Fruit fly (Drosophila melanogaster) whole organism, prepupa: ENCODE data around the gene Act87E.

ENCODE experiments used
- Blimp-1 ChIP-seq: fragments of 200-800 bp; sonication (Bioruptor generic); optimal IDR thresholded peaks from 3 replicates; lab custom pipeline; 2017; ENCODE audit warnings: missing biosample characterization, missing genetic modification characterization, mild to moderate bottlenecking, moderate library complexity, missing genetic modification reagents
- CG10631 ChIP-seq: fragments of 200-800 bp; sonication (Bioruptor generic); optimal IDR thresholded peaks from 2 replicates; lab custom pipeline; 2016; ENCODE audit warnings: missing biosample characterization, missing genetic modification characterization
- CG11762 ChIP-seq: fragments of 200-800 bp; sonication (Bioruptor generic); optimal IDR thresholded peaks from 3 replicates; lab custom pipeline; 2016; ENCODE audit warnings: missing biosample characterization, missing genetic modification characterization; ENCODE audit not compliant: insufficient read depth
- CG11902 ChIP-seq: fragments of 200-800 bp; sonication (Bioruptor generic); optimal IDR thresholded peaks from 3 replicates; lab custom pipeline; 2016; ENCODE audit warnings: missing biosample characterization, missing genetic modification characterization
- CG1621 ChIP-seq: fragments of 200-800 bp; sonication (Bioruptor generic); optimal IDR thresholded peaks from 3 replicates; lab custom pipeline; 2018; ENCODE audit warnings: missing biosample characterization, mild to moderate bottlenecking, missing genetic modification characterization
- CG16779 ChIP-seq: fragments of 200-800 bp; sonication (Bioruptor generic); optimal IDR thresholded peaks from 3 replicates; lab custom pipeline; 2017; ENCODE audit warnings: missing biosample characterization, mild to moderate bottlenecking, missing genetic modification characterization
- CG3032 ChIP-seq: fragments of 200-800 bp; optimal IDR thresholded peaks from 2 replicates; lab custom pipeline; 2019; ENCODE audit warnings: missing biosample characterization, mild to moderate bottlenecking, missing genetic modification characterization, moderate library complexity
- CG31627 ChIP-seq: fragments of 200-800 bp; sonication (Bioruptor generic); optimal IDR thresholded peaks from 3 replicates; lab custom pipeline; 2016; ENCODE audit warnings: missing biosample characterization, missing genetic modification characterization
- CG32006 ChIP-seq: fragments of 200-800 bp; sonication (Bioruptor generic); optimal IDR thresholded peaks from 3 replicates; lab custom pipeline; 2017; ENCODE audit warnings: missing biosample characterization, mild to moderate bottlenecking, missing genetic modification characterization
- CG34406 ChIP-seq: fragments of 200-800 bp; sonication (Bioruptor generic); optimal IDR thresholded peaks from 3 replicates; lab custom pipeline; 2016; ENCODE audit warnings: missing biosample characterization, missing genetic modification characterization
- CG3919 ChIP-seq: fragments of 200-800 bp; sonication (Bioruptor generic); optimal IDR thresholded peaks from 3 replicates; lab custom pipeline; 2016; ENCODE audit warnings: missing biosample characterization, missing genetic modification characterization
- CG4318 ChIP-seq: fragments of 200-800 bp; sonication (Bioruptor generic); optimal IDR thresholded peaks from 3 replicates; lab custom pipeline; 2017; ENCODE audit warnings: missing biosample characterization, mild to moderate bottlenecking, missing genetic modification characterization
- CG6808 ChIP-seq: fragments of 200-800 bp; sonication (Bioruptor generic); optimal IDR thresholded peaks from 3 replicates; lab custom pipeline; 2017; ENCODE audit warnings: missing biosample characterization, missing genetic modification characterization, mild to moderate bottlenecking, moderate library complexity, missing genetic modification reagents
- CG8119 ChIP-seq: fragments of 200-800 bp; sonication (Bioruptor generic); IDR thresholded peaks from 3 replicates; pipeline ENCODE4 v1.3.6; 2022; ENCODE audit warnings: missing biosample characterization, missing genetic modification characterization
- CG8632 ChIP-seq: fragments of 200-800 bp; sonication (Bioruptor generic); optimal IDR thresholded peaks from 3 replicates; lab custom pipeline; 2016; ENCODE audit warnings: missing biosample characterization, missing genetic modification characterization
- CG9139 ChIP-seq: fragments of 200-800 bp; sonication (Bioruptor generic); optimal IDR thresholded peaks from 3 replicates; lab custom pipeline; 2017; ENCODE audit warnings: missing biosample characterization, mild to moderate bottlenecking, missing genetic modification characterization
- Eip75B ChIP-seq: fragments of 200-800 bp; sonication (Bioruptor generic); optimal IDR thresholded peaks from 3 replicates; lab custom pipeline; 2016; ENCODE audit warnings: missing biosample characterization, missing genetic modification characterization
- Eip78C ChIP-seq: fragments of 200-800 bp; sonication (Bioruptor generic); peaks from one replicate; lab custom pipeline; 2016; ENCODE audit warnings: missing biosample characterization, missing genetic modification characterization
- Eip93F ChIP-seq: fragments of 200-800 bp; sonication (Bioruptor generic); optimal IDR thresholded peaks from 2 replicates; lab custom pipeline; 2016; ENCODE audit warnings: missing biosample characterization, mild to moderate bottlenecking, missing genetic modification characterization
- Ets21C ChIP-seq: fragments of 200-800 bp; sonication (Bioruptor generic); optimal IDR thresholded peaks from 3 replicates; lab custom pipeline; 2016; ENCODE audit warnings: missing biosample characterization, missing genetic modification characterization
- Ets96B ChIP-seq: fragments of 200-800 bp; optimal IDR thresholded peaks from 2 replicates; lab custom pipeline; 2019; ENCODE audit warnings: missing biosample characterization, mild to moderate bottlenecking, missing genetic modification characterization, moderate library complexity
- Gug ChIP-seq: fragments of 200-800 bp; sonication (Bioruptor generic); IDR thresholded peaks from 2 replicates; pipeline ENCODE4 v1.3.6; 2022; ENCODE audit warnings: missing biosample characterization, missing genetic modification characterization
- Hr38 ChIP-seq: sonication (Bioruptor generic); optimal IDR thresholded peaks from 2 replicates; lab custom pipeline; 2016; ENCODE audit warnings: missing biosample characterization, missing genetic modification characterization
- Hr39 ChIP-seq: fragments of 200-800 bp; sonication (Bioruptor generic); optimal IDR thresholded peaks from 2 replicates; lab custom pipeline; 2016; ENCODE audit warnings: missing biosample characterization, missing genetic modification characterization
- Hr4 ChIP-seq: fragments of 200-800 bp; sonication (Bioruptor generic); optimal IDR thresholded peaks from 3 replicates; lab custom pipeline; 2016; ENCODE audit warnings: missing biosample characterization, missing genetic modification characterization
- Lpt ChIP-seq: fragments of 200-800 bp; sonication (Bioruptor generic); optimal IDR thresholded peaks from 3 replicates; lab custom pipeline; 2016; ENCODE audit warnings: missing biosample characterization, missing genetic modification characterization
- Met ChIP-seq: fragments of 200-800 bp; sonication (Bioruptor generic); optimal IDR thresholded peaks from 3 replicates; lab custom pipeline; 2016; ENCODE audit warnings: missing biosample characterization, missing genetic modification characterization
- OdsH ChIP-seq: fragments of 200-800 bp; sonication (Bioruptor generic); optimal IDR thresholded peaks from 3 replicates; lab custom pipeline; 2016; ENCODE audit warnings: missing biosample characterization, missing genetic modification characterization
- Sox14 ChIP-seq: fragments of 200-800 bp; sonication (Bioruptor generic); optimal IDR thresholded peaks from 3 replicates; lab custom pipeline; 2016; ENCODE audit warnings: missing biosample characterization, missing genetic modification characterization
- cyc ChIP-seq: fragments of 200-800 bp; sonication (Bioruptor generic); optimal IDR thresholded peaks from 3 replicates; lab custom pipeline; 2016; ENCODE audit warnings: missing biosample characterization, missing genetic modification characterization
- dac ChIP-seq: fragments of 200-800 bp; sonication (Bioruptor generic); optimal IDR thresholded peaks from 2 replicates; lab custom pipeline; 2017; ENCODE audit warnings: missing biosample characterization, mild to moderate bottlenecking, missing genetic modification characterization
- dsx ChIP-seq: fragments of 200-800 bp; optimal IDR thresholded peaks from 3 replicates; lab custom pipeline; 2019; ENCODE audit warnings: missing biosample characterization, mild to moderate bottlenecking, missing genetic modification characterization, moderate library complexity; ENCODE audit not compliant: poor library complexity, severe bottlenecking
- eg ChIP-seq: fragments of 200-800 bp; sonication (Bioruptor generic); IDR thresholded peaks from 3 replicates; pipeline ENCODE4 v1.3.6; 2022; ENCODE audit warnings: missing biosample characterization, missing genetic modification characterization
- fd59A ChIP-seq: fragments of 200-800 bp; sonication (Bioruptor generic); optimal IDR thresholded peaks from 2 replicates; lab custom pipeline; 2017; ENCODE audit warnings: missing biosample characterization, mild to moderate bottlenecking, missing genetic modification characterization, missing genetic modification reagents
- fd85E ChIP-seq: fragments of 200-800 bp; sonication (Bioruptor generic); optimal IDR thresholded peaks from 3 replicates; lab custom pipeline; 2016; ENCODE audit warnings: missing biosample characterization, missing genetic modification characterization
- fkh ChIP-seq: fragments of 200-800 bp; sonication (Bioruptor generic); optimal IDR thresholded peaks from 3 replicates; lab custom pipeline; 2017; ENCODE audit warnings: missing biosample characterization, mild to moderate bottlenecking, missing genetic modification characterization, moderate library complexity
- net ChIP-seq: fragments of 200-800 bp; sonication (Bioruptor generic); optimal IDR thresholded peaks from 3 replicates; lab custom pipeline; 2016; ENCODE audit warnings: missing biosample characterization, missing genetic modification characterization
- pdm3 ChIP-seq: fragments of 200-800 bp; sonication (Bioruptor generic); optimal IDR thresholded peaks from 3 replicates; lab custom pipeline; 2016; ENCODE audit warnings: missing biosample characterization, missing genetic modification characterization
- salr ChIP-seq, 2 experiments: fragments of 200-800 bp; sonication (Bioruptor generic); optimal IDR thresholded peaks; 3 replicates each; lab custom pipeline; 2016 to 2018; ENCODE audit warnings: missing biosample characterization in 2 of 2, missing genetic modification characterization in 2 of 2, mild to moderate bottlenecking in 1 of 2
- spab ChIP-seq: fragments of 200-800 bp; sonication (Bioruptor generic); optimal IDR thresholded peaks from 2 replicates; lab custom pipeline; 2017; ENCODE audit warnings: missing biosample characterization, mild to moderate bottlenecking, missing genetic modification characterization, missing genetic modification reagents
- ss ChIP-seq, 2 experiments: fragments of 200-800 bp; sonication (Bioruptor generic); optimal IDR thresholded peaks; 2 replicates in 1 of 2; 3 replicates in 1 of 2; lab custom pipeline; 2017 to 2018; ENCODE audit warnings: mild to moderate bottlenecking in 2 of 2, missing biosample characterization in 2 of 2, missing genetic modification characterization in 2 of 2, moderate library complexity in 1 of 2
- topi ChIP-seq: fragments of 200-800 bp; sonication (Bioruptor generic); optimal IDR thresholded peaks from 3 replicates; lab custom pipeline; 2016; ENCODE audit warnings: missing biosample characterization, missing genetic modification characterization

Gene Act87E

DNA sequence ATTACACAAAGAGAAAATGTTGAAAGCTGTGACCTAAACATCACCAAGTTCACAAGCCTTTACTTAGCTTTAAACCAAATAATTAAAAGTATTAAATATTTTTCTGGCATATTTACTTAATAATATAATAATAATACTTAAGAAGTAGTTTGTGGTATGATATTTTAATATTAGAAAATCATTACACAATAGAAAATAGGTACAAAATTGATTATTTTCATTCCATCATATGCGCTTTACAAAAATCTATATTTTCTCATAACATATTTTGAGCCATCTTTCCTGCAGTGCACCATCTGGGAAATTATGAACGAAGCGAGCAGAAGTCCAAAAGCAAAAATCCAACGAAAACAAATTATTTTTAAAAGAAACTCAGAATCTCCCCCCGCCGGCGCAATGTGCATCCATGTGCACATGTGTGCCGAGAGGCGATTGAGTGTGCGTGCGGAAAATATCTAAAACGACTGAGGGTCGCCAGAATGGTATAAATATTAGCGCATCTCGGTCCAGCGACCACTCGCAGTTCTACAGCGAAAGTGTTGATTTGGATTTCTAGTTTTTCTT, at the start of gene Act87E (continued):
- TF ChIP-seq CG8632 (peak; percentile 21), Hr4 (GFP tag; lab: Kevin White, UChicago) (no peak), eg (GFP tag; lab: Robert Waterston, UW) (no peak), Eip78C (peak; percentile 77), CG3032 (tag; lab: Kevin White, UChicago) (peak; percentile 49), Blimp-1 (GFP tag; lab: Kevin White, UChicago) (no peak), Eip75B (no peak), CG8119 (GFP tag; lab: Robert Waterston, UW) (peak; percentile 64)

DNA sequence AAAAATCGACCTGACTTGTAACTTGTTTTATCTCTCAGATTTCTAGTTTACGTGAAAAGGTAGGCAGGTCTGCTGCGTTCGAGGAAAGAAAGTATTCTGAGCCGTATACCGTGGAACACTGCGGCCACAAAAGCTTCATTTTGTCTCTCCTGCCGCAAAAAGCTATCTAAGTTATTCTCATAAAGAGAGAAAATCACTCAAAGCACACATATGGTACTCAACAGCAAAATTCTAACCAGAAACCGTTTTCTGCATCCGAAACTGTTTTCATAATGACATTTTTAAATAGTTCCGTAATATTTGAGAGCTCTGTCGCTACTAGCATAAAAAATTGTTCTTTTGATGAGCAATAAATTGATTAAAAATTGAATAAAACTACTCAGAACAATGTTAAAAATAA, 46.1 kb upstream of the Act87E start, which contains the start of the genes CG9813 and CG8870:
Gene CG9813, minus strand, starts transcription at position 101 of the 400 bp plus-strand sequence.
Gene CG8870, plus strand, starts transcription at position 168 of the 400 bp plus-strand sequence.
- TF ChIP-seq CG9139 (GFP tag; lab: Kevin White, UChicago) (no peak), Ets21C (GFP tag; lab: Kevin White, UChicago) (no peak), Hr39 (GFP tag; lab: Kevin White, UChicago) (no peak), topi (GFP tag; lab: Kevin White, UChicago) (no peak), CG11902 (GFP tag; lab: Kevin White, UChicago) (no peak), CG32006 (no peak), CG3032 (tag; lab: Kevin White, UChicago) (no peak), Eip93F (GFP tag; lab: Kevin White, UChicago) (no peak), Sox14 (no peak), fkh (no peak), fd85E (GFP tag; lab: Kevin White, UChicago) (no peak)

DNA sequence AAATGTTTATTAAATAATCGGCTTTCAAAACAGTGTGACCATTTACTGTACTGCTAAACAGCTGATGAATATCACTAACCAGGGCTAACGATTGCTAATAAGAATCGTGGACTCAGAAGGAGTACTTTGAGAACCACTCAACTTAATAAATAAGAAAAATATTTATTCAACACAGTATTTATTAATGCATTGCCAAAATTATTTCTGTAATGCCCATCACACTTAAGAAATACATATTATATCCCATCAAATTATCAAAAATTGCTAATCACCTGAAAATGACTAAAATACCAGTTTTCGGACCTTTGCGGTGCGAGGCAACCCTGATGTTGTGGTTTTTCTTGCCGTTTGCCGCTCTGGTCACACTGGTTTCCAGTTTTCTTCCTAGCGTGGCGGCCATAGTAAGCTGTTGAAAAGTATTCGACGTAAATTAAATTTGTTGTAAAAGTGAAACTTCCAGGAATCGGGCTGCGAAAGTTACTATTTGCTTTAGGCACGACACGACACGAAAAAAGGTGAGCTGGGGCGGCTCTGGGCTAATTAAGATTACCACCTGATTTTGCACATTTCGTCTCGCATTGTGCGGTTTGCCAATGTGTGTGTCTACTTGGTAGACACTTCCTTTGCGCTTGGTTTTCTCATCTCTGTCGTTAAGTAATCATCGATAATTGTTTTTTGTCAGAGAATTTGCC, 43.9 kb upstream of the Act87E start, which contains the start of the genes mRpS21 and Droj2:
Gene mRpS21, minus strand, starts transcription at position 66 of the 692 bp plus-strand sequence.
Gene Droj2, plus strand, starts transcription at position 363 of the 692 bp plus-strand sequence.
- TF ChIP-seq OdsH (GFP tag; lab: Kevin White, UChicago): peak; percentile 35
- peak; percentile 8 for TF ChIP-seq cyc (GFP tag; lab: Kevin White, UChicago)
- no peak for TF ChIP-seq pdm3 (GFP tag; lab: Kevin White, UChicago)
- TF ChIP-seq salr (GFP tag; optimal IDR thresholded peaks at IDR 0.05; lab: Kevin White, UChicago): no peak
- TF ChIP-seq CG6808: peak; percentile 38
- TF ChIP-seq Eip93F (GFP tag; lab: Kevin White, UChicago): no peak
- no peak for TF ChIP-seq CG10631 (GFP tag; lab: Kevin White, UChicago)
- no peak for TF ChIP-seq Lpt (GFP tag; lab: Kevin White, UChicago)
- TF ChIP-seq fd85E (GFP tag; lab: Kevin White, UChicago): no peak
- no peak for TF ChIP-seq CG34406 (GFP tag; lab: Kevin White, UChicago)
- no peak for TF ChIP-seq CG32006
- no peak for TF ChIP-seq CG16779
- TF ChIP-seq Hr39 (GFP tag; lab: Kevin White, UChicago): peak; percentile 41
- TF ChIP-seq Eip75B: peak; percentile 23
- TF ChIP-seq spab (GFP tag; lab: Kevin White, UChicago): no peak
- TF ChIP-seq ss (GFP tag; optimal IDR thresholded peaks at IDR 0.05; lab: Kevin White, UChicago): peak; percentile 14 to 55
- peak; percentile 60 for TF ChIP-seq Hr4 (GFP tag; lab: Kevin White, UChicago)
- TF ChIP-seq CG8632: no peak
- no peak for TF ChIP-seq CG11762 (GFP tag; lab: Kevin White, UChicago)
- peak; percentile 81 for TF ChIP-seq Eip78C
- TF ChIP-seq CG1621 (tag; lab: Kevin White, UChicago): no peak
- no peak for TF ChIP-seq fd59A (GFP tag; lab: Kevin White, UChicago)
- TF ChIP-seq dsx (GFP tag; lab: Kevin White, UChicago): no peak
- TF ChIP-seq CG8119 (GFP tag; lab: Robert Waterston, UW): no peak
- peak; percentile 17 for TF ChIP-seq Sox14
- TF ChIP-seq CG31627: peak; percentile 51
- TF ChIP-seq net: no peak
- TF ChIP-seq CG4318 (GFP tag; lab: Kevin White, UChicago): no peak
- TF ChIP-seq Ets21C (GFP tag; lab: Kevin White, UChicago): peak; percentile 41
- no peak for TF ChIP-seq CG3919
- TF ChIP-seq eg (GFP tag; lab: Robert Waterston, UW): peak; percentile 48; the same call in 2 of the 3 replicates
- TF ChIP-seq dac (GFP tag; lab: Kevin White, UChicago): no peak
- peak; percentile 11 for TF ChIP-seq Ets96B (tag; lab: Kevin White, UChicago)
- peak; percentile 44 for TF ChIP-seq Met (GFP tag; lab: Kevin White, UChicago)
- peak; percentile 54 for TF ChIP-seq CG3032 (tag; lab: Kevin White, UChicago)
- no peak for TF ChIP-seq Hr38 (GFP tag; lab: Kevin White, UChicago)
- peak; percentile 3 for TF ChIP-seq topi (GFP tag; lab: Kevin White, UChicago)
- TF ChIP-seq fkh: no peak
- TF ChIP-seq Gug (GFP tag; lab: Robert Waterston, UW): no peak
- TF ChIP-seq CG9139 (GFP tag; lab: Kevin White, UChicago): peak; percentile 12
